Worm (Caenorhabditis elegans) whole organism, mixed stage, embryonic: ENCODE results near the gene B0507.7.

Source experiments
- mab-5 ChIP-seq: fragments of 150-350 bp; optimal IDR thresholded peaks from 2 replicates; lab custom pipeline; 2014; ENCODE audit warnings: missing biosample characterization, missing genetic modification characterization
- pha-4 ChIP-seq: fragments of 150-350 bp; optimal IDR thresholded peaks from 2 replicates; lab custom pipeline; 2018; ENCODE audit warnings: missing biosample characterization, missing genetic modification reagents, missing genetic modification characterization
- snpc-4 ChIP-seq: fragments of 150-350 bp; optimal IDR thresholded peaks from 2 replicates; lab custom pipeline; 2014; ENCODE audit warnings: missing biosample characterization, missing genetic modification characterization

DNA sequence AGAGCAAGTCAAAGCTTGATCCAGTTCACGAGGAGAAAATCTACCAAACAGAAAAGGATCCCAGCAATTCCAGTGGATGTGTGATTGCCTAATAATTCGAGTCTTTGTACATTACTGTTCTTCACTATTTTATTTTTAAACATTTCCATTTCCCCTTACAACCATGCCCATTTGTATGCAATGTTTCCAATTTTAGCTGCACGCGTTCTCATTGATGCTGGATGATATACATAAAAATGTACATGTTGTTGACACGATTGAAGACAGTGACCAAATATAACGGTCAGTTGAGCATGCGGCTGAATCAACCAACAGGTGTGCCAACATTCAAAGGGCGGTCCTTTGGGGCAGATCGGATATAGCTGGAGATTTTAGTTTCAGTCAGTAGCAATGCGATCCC lies 17.8 kb upstream of the B0507.7 start, which contains the start of gene B0507.1:
- TF ChIP-seq pha-4 (tag; lab: Kevin White, UChicago), result no peak
- TF ChIP-seq mab-5 (tag; lab: Kevin White, UChicago), result no peak
- TF ChIP-seq snpc-4 (tag; lab: Kevin White, UChicago), result no peak
